Worm (Caenorhabditis elegans) whole organism, early embryonic: ENCODE measurements around the gene K01D12.20.

Source experiments
- F13C5.2 ChIP-seq: sonication (generic microtip); optimal IDR thresholded peaks from 2 replicates; lab custom pipeline; 2017; ENCODE audit warnings: mild to moderate bottlenecking, missing genetic modification characterization, inconsistent platforms, missing compliant biosample characterization
- tbx-11 ChIP-seq: fragments of 200-800 bp; sonication (Bioruptor generic); IDR thresholded peaks from 2 replicates; pipeline ENCODE4 v1.3.6; 2022; ENCODE audit warnings: missing genetic modification characterization, missing compliant biosample characterization
- tbx-37 ChIP-seq: fragments of 200-800 bp; sonication (Bioruptor generic); conservative IDR thresholded peaks from 2 replicates; pipeline ENCODE4 v1.3.6; 2022; ENCODE audit warnings: missing genetic modification reagents, missing genetic modification characterization, missing compliant biosample characterization

DNA sequence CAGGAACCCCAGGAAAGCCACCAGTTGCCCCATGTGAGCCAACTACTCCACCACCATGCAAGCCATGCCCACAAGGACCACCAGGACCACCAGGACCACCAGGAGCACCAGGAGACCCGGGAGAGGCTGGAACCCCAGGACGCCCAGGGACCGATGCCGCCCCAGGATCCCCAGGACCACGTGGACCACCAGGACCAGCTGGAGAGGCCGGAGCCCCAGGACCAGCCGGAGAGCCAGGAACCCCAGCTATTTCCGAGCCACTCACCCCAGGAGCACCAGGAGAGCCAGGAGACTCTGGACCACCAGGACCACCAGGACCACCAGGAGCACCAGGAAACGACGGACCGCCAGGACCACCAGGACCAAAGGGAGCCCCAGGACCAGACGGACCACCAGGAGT is 47.1 kb downstream of the K01D12.20 start:
- no peak for TF ChIP-seq tbx-37
- no peak; the same call in 1 of the 2 replicates for TF ChIP-seq tbx-11 (GFP tag; lab: Robert Waterston, UW)
- no peak for TF ChIP-seq F13C5.2 (tag; lab: Kevin White, UChicago)
